Fruit fly (Drosophila melanogaster) Kc167 (cell line): ENCODE results near the gene nenya.

Experiments used
- Myc ChIP-seq: fragments of >200 bp; optimal IDR thresholded peaks from 2 replicates; lab custom pipeline; 2017; ENCODE audit warnings: missing external identifiers
- Sin3A ChIP-seq: fragments of >200 bp; optimal IDR thresholded peaks from 2 replicates; lab custom pipeline; 2018; ENCODE audit warnings: missing external identifiers
- h ChIP-seq: fragments of >200 bp; optimal IDR thresholded peaks from 3 replicates; lab custom pipeline; 2018; ENCODE audit warnings: missing external identifiers
- insv ChIP-seq: fragments of >200 bp; optimal IDR thresholded peaks from 3 replicates; lab custom pipeline; 2018; ENCODE audit warnings: missing external identifiers
- psq ChIP-seq: fragments of >200 bp; optimal IDR thresholded peaks from 2 replicates; lab custom pipeline; 2017; ENCODE audit warnings: missing external identifiers
- ttk ChIP-seq: sonication (Bioruptor generic); optimal IDR thresholded peaks from 2 replicates; lab custom pipeline; 2017; ENCODE audit warnings: missing external identifiers

The nenya gene

dm6 chr3R:27937752-27938694 lies 10.0 kb upstream of the nenya start, which contains the start of the genes NSD and BOD1:
Gene NSD, minus strand, starts transcription at chr3R:27937853.
Gene BOD1, plus strand, starts transcription at chr3R:27938245.
- no peak for TF ChIP-seq Sin3A (lab: Kevin White, UChicago)
- no peak for TF ChIP-seq psq (lab: Kevin White, UChicago)
- no peak for TF ChIP-seq insv (lab: Kevin White, UChicago)
- no peak for TF ChIP-seq Myc (lab: Kevin White, UChicago)
- no peak for TF ChIP-seq h (lab: Kevin White, UChicago)
- TF ChIP-seq ttk (lab: Kevin White, UChicago): no peak

- TF ChIP-seq Sin3A (lab: Kevin White, UChicago) (no peak), psq (lab: Kevin White, UChicago) (no peak), insv (lab: Kevin White, UChicago) (no peak)
Observed at dm6 chr3R:27931461-27931860, 3.5 kb upstream of the nenya start.

DNA sequence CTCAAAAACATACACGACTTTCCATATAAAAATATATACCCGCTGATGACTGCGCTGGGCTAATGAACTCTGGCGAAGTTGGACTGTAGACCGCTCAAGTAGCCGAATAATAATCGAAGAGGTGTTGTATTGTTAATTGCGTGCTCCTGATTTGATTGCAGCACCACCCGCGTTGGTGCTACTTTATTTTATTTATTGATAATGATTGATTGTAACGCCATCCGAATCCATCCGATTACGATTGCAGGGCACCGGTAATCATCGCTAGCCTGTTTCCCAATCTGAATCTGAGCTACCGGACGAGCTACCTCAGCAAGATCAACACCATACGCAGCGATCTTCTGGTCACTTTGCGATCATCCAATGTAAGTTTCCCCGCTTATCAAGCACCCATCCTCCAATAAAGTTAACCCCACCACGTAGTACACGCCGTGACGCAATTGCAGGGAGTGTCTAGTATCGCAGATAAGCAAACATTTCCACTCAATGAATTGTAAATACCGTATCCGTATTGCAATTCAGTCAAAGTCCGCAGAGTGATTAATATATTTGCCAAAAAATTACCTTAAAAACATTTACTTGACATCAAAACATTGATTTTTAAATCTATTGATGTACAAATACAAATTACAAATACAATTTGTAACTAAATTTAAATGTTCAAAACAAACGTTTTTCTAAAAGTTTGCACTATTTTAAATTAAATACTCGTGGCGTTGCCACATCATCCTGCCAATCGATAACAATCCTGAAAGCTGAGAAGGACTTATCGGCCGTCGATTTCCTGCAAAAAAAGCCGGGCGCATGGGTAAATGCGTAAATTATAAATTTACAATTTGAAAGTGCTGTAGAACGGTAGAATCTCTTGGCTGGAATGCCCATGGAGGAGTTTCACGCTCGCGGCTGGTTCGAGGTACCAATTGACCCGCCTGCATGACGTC lies 1.3 kb upstream of the nenya start:
- TF ChIP-seq Myc (lab: Kevin White, UChicago) (no peak), Sin3A (lab: Kevin White, UChicago) (no peak), h (lab: Kevin White, UChicago) (no peak), insv (lab: Kevin White, UChicago) (no peak), psq (lab: Kevin White, UChicago) (no peak), ttk (lab: Kevin White, UChicago) (no peak)

DNA sequence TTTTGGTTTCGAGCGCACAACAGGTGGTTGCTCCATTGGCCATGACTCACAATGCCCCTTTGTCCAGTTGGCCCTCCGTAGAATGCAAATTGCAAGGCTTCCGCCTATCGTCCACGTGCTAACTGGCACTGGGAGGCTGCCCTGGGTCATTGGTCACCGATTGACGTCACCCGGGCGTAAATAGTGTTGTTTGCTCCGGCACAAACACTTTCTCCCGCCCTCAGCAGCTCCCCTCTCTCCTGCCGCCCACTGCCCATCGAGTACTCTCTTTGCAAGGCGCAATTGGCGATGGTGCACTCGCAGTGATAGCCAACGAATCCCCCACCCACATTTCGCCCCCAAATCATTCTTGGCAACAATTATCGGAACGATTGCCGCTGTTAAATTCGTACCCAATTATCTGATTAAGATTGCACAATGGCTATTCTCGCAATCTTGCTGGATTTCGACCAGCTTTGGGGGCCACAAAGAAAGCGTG lies 1.2 kb downstream of the nenya start:
- TF ChIP-seq psq (lab: Kevin White, UChicago) (no peak), ttk (lab: Kevin White, UChicago) (no peak), Sin3A (lab: Kevin White, UChicago) (no peak), Myc (lab: Kevin White, UChicago) (no peak), h (lab: Kevin White, UChicago) (no peak), insv (lab: Kevin White, UChicago) (no peak)

DNA sequence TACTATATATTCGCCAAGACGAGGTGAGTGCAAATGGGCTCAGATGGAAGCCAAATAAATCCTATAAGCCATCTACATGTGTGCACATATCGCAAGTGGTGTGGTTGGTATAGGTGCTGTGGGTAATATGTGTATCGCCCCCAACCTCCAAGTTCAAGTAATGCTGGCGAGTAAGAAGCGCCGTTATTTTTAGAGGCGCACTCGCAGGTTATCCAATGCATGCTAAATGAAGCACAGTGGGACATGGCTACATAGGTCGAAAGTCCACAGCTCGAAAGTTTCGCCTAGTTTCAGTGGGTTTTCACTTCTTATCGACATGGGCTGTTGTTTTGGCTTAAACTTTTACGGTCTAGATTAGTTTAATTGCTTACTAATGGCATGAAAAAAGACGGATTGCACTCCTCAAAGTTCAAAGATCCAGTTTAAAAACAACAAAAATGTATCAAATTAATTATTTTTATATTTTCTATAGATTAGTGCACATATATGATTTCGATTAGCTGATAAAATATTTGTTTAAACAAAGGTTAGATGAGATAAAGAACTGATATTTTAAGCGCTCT lies 1.9 kb downstream of the nenya start:
- TF ChIP-seq insv (lab: Kevin White, UChicago): no peak
- TF ChIP-seq psq (lab: Kevin White, UChicago): no peak
- no peak for TF ChIP-seq Myc (lab: Kevin White, UChicago)
- no peak for TF ChIP-seq Sin3A (lab: Kevin White, UChicago)
- TF ChIP-seq h (lab: Kevin White, UChicago): no peak
- no peak for TF ChIP-seq ttk (lab: Kevin White, UChicago)

DNA sequence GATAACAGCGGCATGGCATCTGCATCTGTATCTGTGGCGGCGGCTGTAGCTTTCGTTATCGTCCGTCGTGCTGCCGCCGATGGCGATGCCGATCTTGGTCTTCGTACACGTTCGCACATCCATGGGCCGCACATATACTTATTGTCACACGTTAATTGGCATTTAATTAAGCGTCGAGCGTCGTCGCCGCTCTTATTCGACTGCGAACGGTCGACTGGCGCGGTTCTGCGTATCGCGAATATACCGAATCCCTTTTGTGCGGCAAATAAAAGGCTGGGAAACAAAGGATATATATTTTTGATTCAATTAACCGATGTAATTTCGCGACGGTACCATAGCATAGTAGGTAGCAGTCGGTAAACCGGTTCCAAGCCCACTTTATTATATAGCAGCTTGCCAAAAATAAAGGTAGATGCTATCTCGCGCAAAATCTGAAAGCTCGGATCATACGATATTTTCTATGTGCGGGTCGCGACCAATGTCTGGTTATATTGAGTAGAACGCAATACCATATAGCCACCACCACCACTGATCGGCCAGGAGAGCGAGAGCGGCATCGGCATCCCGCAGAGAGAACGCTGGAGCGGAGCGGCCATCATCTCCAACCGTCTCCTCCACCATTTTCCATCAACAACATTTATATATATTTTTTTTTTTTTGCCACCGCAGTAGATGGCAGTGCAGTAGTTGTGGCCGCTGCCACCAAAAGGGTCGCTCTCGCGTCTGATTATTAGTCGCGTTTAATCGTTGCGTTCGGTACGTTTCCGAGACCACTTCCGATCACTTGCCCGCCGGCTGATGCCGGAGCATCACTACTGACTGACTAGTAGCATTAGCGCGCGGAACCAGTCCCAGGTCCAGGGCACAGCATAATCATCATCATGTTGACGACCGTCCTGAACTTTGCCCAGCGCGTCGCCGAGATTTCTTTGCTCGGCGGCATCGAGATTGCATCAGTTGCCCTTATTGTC lies 2.7 kb downstream of the nenya start, which contains the start of gene mino:
Gene mino (plus strand): TSS at position 192 of the 971 bp plus-strand sequence.
- no peak for TF ChIP-seq Myc (lab: Kevin White, UChicago)
- no peak for TF ChIP-seq insv (lab: Kevin White, UChicago)
- TF ChIP-seq psq (lab: Kevin White, UChicago): no peak
- no peak for TF ChIP-seq Sin3A (lab: Kevin White, UChicago)
- no peak for TF ChIP-seq ttk (lab: Kevin White, UChicago)
- TF ChIP-seq h (lab: Kevin White, UChicago): no peak

DNA sequence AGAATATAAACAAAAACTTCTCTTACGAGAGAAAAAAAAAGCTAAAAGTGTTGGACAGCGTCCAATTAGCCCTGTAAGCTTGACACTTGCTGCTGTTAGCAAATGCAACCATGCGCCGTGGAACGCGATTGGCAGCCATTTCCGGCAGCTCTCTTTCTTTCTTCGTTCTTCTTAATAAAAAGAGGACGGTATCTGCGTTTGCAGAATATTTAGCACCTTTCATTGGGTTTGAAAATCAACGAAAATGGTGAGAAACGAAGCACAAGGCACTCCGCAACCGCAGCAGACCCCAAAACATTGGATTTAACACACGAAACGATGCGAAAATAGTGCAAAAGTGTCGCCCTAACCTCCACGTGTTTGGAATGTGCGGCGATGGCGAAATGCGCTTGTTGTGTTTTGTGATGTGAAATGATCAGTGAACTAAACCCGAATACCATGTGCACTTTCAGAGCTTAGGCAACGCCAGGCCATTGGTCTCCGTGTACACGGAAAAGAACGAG lies 5.2 kb downstream of the nenya start, which contains the start of gene RpL4:
Gene RpL4 (plus strand): TSS at position 149 of the 503 bp plus-strand sequence.
- no peak for TF ChIP-seq insv (lab: Kevin White, UChicago)
- no peak for TF ChIP-seq h (lab: Kevin White, UChicago)

DNA sequence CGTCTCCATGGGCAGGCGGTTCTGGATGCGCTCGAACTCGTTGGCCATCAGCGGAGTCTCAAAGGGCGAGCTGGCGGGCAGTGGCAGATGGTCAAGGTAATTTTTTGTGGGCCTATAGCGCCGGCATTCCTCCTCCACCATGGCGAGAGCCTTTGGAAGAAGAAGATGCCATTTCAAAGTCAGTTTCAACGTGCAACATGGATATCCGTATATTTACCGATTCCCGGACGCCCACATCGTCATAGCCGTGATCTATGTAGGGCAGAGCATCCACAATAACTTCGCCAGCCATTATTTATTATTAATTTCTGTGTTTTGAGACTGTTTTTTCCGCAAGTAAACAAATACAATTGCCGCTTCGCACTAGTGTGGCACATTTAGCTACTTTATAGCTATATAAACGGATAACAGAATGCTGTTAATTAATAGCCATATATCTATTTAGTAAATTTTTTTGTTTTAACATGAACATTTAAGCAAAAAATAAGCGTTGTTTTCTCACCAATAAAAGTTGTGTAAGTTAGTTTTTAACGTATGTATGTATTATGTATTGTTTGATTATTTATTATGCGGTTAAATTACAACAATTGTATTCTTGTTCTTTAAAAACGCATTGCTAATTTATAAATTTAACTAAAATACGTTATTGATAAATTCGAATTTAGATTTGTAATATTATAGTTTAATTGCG lies 5.8 kb downstream of the nenya start, which contains the start of gene BCAS2:
Gene BCAS2 (minus strand): TSS at position 375 of the 691 bp plus-strand sequence.
- TF ChIP-seq ttk (lab: Kevin White, UChicago) (no peak), psq (lab: Kevin White, UChicago) (no peak), insv (lab: Kevin White, UChicago) (no peak), Sin3A (lab: Kevin White, UChicago) (no peak), Myc (lab: Kevin White, UChicago) (no peak), h (lab: Kevin White, UChicago) (no peak)

DNA sequence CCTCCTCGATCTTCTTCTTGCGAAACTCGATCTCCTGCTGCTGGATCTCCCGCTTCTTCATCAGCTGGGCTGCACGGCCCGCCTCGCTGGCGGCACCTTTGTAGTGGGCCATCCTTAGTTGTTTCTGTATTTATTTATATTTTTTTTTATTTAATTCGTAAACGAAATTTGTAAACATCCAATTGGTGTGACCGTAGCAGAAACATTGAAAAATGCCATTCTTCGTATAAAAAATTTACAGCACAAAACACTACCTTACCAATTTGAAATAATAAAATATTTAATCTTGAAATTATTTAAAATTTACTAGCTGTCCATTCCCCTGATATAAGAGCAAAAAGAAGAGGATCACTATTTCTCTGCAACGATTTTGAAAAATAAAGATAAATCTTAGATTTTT lies 7.1 kb downstream of the nenya start, which contains the start of gene CG12259:
Gene CG12259 (minus strand): TSS at position 207 of the 400 bp plus-strand sequence.
- TF ChIP-seq ttk (lab: Kevin White, UChicago) (no peak), Myc (lab: Kevin White, UChicago) (no peak), Sin3A (lab: Kevin White, UChicago) (no peak), h (lab: Kevin White, UChicago) (no peak), insv (lab: Kevin White, UChicago) (no peak), psq (lab: Kevin White, UChicago) (no peak)
